Worm (Caenorhabditis elegans) whole organism, L2 larva: ENCODE measurements around the gene cest-32.

Experiments used
- C34F6.9 ChIP-seq: fragments of 150-350 bp; optimal IDR thresholded peaks from 2 replicates; lab custom pipeline; 2014; ENCODE audit warnings: missing biosample characterization, missing genetic modification characterization
- R02D3.7 ChIP-seq: fragments of 150-350 bp; optimal IDR thresholded peaks from 2 replicates; lab custom pipeline; 2014; ENCODE audit warnings: missing biosample characterization, missing genetic modification characterization
- Y55F3AM.14 ChIP-seq: fragments of 200-800 bp; sonication (Bioruptor generic); optimal IDR thresholded peaks from 2 replicates; lab custom pipeline; 2018; ENCODE audit warnings: mild to moderate bottlenecking, missing genetic modification characterization, missing compliant biosample characterization
- ZK546.5 ChIP-seq: sonication (generic microtip); optimal IDR thresholded peaks from 2 replicates; lab custom pipeline; 2017; ENCODE audit warnings: missing biosample characterization, missing genetic modification characterization
- alr-1 ChIP-seq: fragments of 150-350 bp; optimal IDR thresholded peaks from 2 replicates; lab custom pipeline; 2014; ENCODE audit warnings: missing biosample characterization, missing genetic modification characterization
- aly-2 ChIP-seq: fragments of 150-350 bp; optimal IDR thresholded peaks from 2 replicates; lab custom pipeline; 2014; ENCODE audit warnings: missing biosample characterization, missing genetic modification characterization
- ama-1 ChIP-seq: fragments of 150-350 bp; optimal IDR thresholded peaks from 2 replicates; lab custom pipeline; 2018; ENCODE audit warnings: inconsistent platforms
- blmp-1 ChIP-seq: sonication (generic microtip); optimal IDR thresholded peaks from 2 replicates; lab custom pipeline; 2017; ENCODE audit warnings: missing genetic modification characterization, mild to moderate bottlenecking, missing compliant biosample characterization, antibody characterized with exemption, moderate library complexity; ENCODE audit not compliant: insufficient read depth
- ceh-16 ChIP-seq: fragments of 150-350 bp; optimal IDR thresholded peaks from 2 replicates; lab custom pipeline; 2014; ENCODE audit warnings: missing biosample characterization, missing genetic modification characterization
- crh-2 ChIP-seq: sonication (generic microtip); optimal IDR thresholded peaks from 2 replicates; lab custom pipeline; 2017; ENCODE audit warnings: missing biosample characterization, missing genetic modification characterization
- dmd-4 ChIP-seq: sonication (generic microtip); optimal IDR thresholded peaks from 2 replicates; lab custom pipeline; 2017; ENCODE audit warnings: missing biosample characterization, missing genetic modification characterization
- egl-27 ChIP-seq: sonication (generic microtip); optimal IDR thresholded peaks from 3 replicates; lab custom pipeline; 2017; ENCODE audit warnings: missing biosample characterization, missing genetic modification reagents, missing genetic modification characterization
- elt-1 ChIP-seq: fragments of 150-350 bp; optimal IDR thresholded peaks from 2 replicates; lab custom pipeline; 2014; ENCODE audit warnings: missing biosample characterization, missing genetic modification characterization
- elt-3 ChIP-seq: sonication (generic microtip); optimal IDR thresholded peaks from 2 replicates; lab custom pipeline; 2017; ENCODE audit warnings: missing biosample characterization, missing genetic modification characterization
- fos-1 ChIP-seq: fragments of 150-350 bp; optimal IDR thresholded peaks from 2 replicates; lab custom pipeline; 2014; ENCODE audit warnings: missing biosample characterization, missing genetic modification characterization
- gmeb-1 ChIP-seq: fragments of 150-350 bp; optimal IDR thresholded peaks from 2 replicates; lab custom pipeline; 2014; ENCODE audit warnings: missing biosample characterization, missing genetic modification characterization
- lin-11 ChIP-seq: fragments of 150-350 bp; sonication (generic microtip); optimal IDR thresholded peaks from 2 replicates; lab custom pipeline; 2014; ENCODE audit warnings: missing biosample characterization, missing genetic modification characterization, inconsistent platforms, mixed read lengths
- lin-13 ChIP-seq: fragments of 150-350 bp; optimal IDR thresholded peaks from 2 replicates; lab custom pipeline; 2014; ENCODE audit warnings: missing biosample characterization, missing genetic modification reagents, missing genetic modification characterization
- lin-39 ChIP-seq: fragments of 150-350 bp; optimal IDR thresholded peaks from 2 replicates; lab custom pipeline; 2014; ENCODE audit warnings: missing biosample characterization, missing genetic modification reagents, missing genetic modification characterization
- lsy-2 ChIP-seq, 2 experiments: fragments of 150-350 bp in 1 of 2; sonication (generic microtip) in 1 of 2; optimal IDR thresholded peaks; 2 replicates each; lab custom pipeline; 2014 to 2017; ENCODE audit warnings: missing biosample characterization in 2 of 2, missing genetic modification characterization in 2 of 2
- mab-5 ChIP-seq: fragments of 150-350 bp; optimal IDR thresholded peaks from 2 replicates; lab custom pipeline; 2014; ENCODE audit warnings: missing biosample characterization, missing genetic modification characterization
- mbf-1 ChIP-seq: sonication (generic microtip); optimal IDR thresholded peaks from 2 replicates; lab custom pipeline; 2017; ENCODE audit warnings: missing biosample characterization, missing genetic modification characterization
- mdl-1 ChIP-seq, 2 experiments: fragments of 150-350 bp in 1 of 2; sonication (generic microtip) in 1 of 2; optimal IDR thresholded peaks; 2 replicates each; lab custom pipeline; 2017; ENCODE audit warnings: missing biosample characterization in 2 of 2, missing genetic modification characterization in 2 of 2
- nhr-10 ChIP-seq: sonication (generic microtip); optimal IDR thresholded peaks from 2 replicates; lab custom pipeline; 2017; ENCODE audit warnings: missing biosample characterization, missing genetic modification characterization
- nhr-11 ChIP-seq: fragments of 150-350 bp; optimal IDR thresholded peaks from 2 replicates; lab custom pipeline; 2014; ENCODE audit warnings: missing biosample characterization, missing genetic modification characterization
- nhr-12 ChIP-seq: fragments of 150-350 bp; optimal IDR thresholded peaks from 2 replicates; lab custom pipeline; 2014; ENCODE audit warnings: missing biosample characterization, missing genetic modification characterization
- nhr-129 ChIP-seq: fragments of 150-350 bp; optimal IDR thresholded peaks from 2 replicates; lab custom pipeline; 2014; ENCODE audit warnings: missing biosample characterization, missing genetic modification characterization
- nhr-23 ChIP-seq: fragments of 150-350 bp; optimal IDR thresholded peaks from 2 replicates; lab custom pipeline; 2014; ENCODE audit warnings: missing biosample characterization, missing genetic modification reagents, missing genetic modification characterization
- nhr-237 ChIP-seq: fragments of 150-350 bp; optimal IDR thresholded peaks from 2 replicates; lab custom pipeline; 2014; ENCODE audit warnings: missing biosample characterization, missing genetic modification characterization
- nhr-25 ChIP-seq: fragments of 150-350 bp; sonication (generic microtip); optimal IDR thresholded peaks from 3 replicates; lab custom pipeline; 2014; ENCODE audit warnings: missing biosample characterization, missing genetic modification characterization
- nhr-6 ChIP-seq: fragments of 150-350 bp; optimal IDR thresholded peaks from 2 replicates; lab custom pipeline; 2014; ENCODE audit warnings: missing biosample characterization, missing genetic modification characterization
- nhr-77 ChIP-seq: fragments of 150-350 bp; optimal IDR thresholded peaks from 2 replicates; lab custom pipeline; 2014; ENCODE audit warnings: missing biosample characterization, missing genetic modification characterization
- peb-1 ChIP-seq: fragments of 150-350 bp; optimal IDR thresholded peaks from 2 replicates; lab custom pipeline; 2014; ENCODE audit warnings: missing biosample characterization, missing genetic modification characterization
- sem-4 ChIP-seq: fragments of 150-350 bp; optimal IDR thresholded peaks from 2 replicates; lab custom pipeline; 2014; ENCODE audit warnings: missing biosample characterization, missing genetic modification reagents, missing genetic modification characterization
- skn-1 ChIP-seq: sonication (generic microtip); optimal IDR thresholded peaks from 2 replicates; lab custom pipeline; 2017; ENCODE audit warnings: missing biosample characterization, missing genetic modification characterization
- sma-9 ChIP-seq, 2 experiments: fragments of 150-350 bp in 1 of 2; sonication (generic microtip) in 1 of 2; optimal IDR thresholded peaks; 2 replicates each; lab custom pipeline; 2014 to 2016; ENCODE audit warnings: missing genetic modification characterization in 2 of 2, mild to moderate bottlenecking in 1 of 2, missing biosample characterization in 1 of 2, missing compliant biosample characterization in 1 of 2, missing genetic modification reagents in 1 of 2, moderate library complexity in 1 of 2
- snpc-4 ChIP-seq: fragments of 150-350 bp; optimal IDR thresholded peaks from 2 replicates; lab custom pipeline; 2014; ENCODE audit warnings: missing biosample characterization, missing genetic modification characterization
- unc-39 ChIP-seq: fragments of 150-350 bp; optimal IDR thresholded peaks from 2 replicates; lab custom pipeline; 2014; ENCODE audit warnings: missing biosample characterization, missing genetic modification characterization
- unc-55 ChIP-seq: fragments of 150-350 bp; sonication (generic microtip); optimal IDR thresholded peaks from 3 replicates; lab custom pipeline; 2014; ENCODE audit warnings: missing biosample characterization, missing genetic modification reagents, missing genetic modification characterization
- unc-62 ChIP-seq: fragments of 150-350 bp; optimal IDR thresholded peaks from 2 replicates; lab custom pipeline; 2014; ENCODE audit warnings: missing biosample characterization, missing genetic modification reagents, missing genetic modification characterization
- zag-1 ChIP-seq: fragments of 150-350 bp; optimal IDR thresholded peaks from 2 replicates; lab custom pipeline; 2014; ENCODE audit warnings: missing biosample characterization, missing genetic modification characterization
- ztf-1 ChIP-seq: fragments of 200-800 bp; sonication (Bioruptor generic); conservative IDR thresholded peaks from 2 replicates; pipeline ENCODE4 v1.3.6; 2022; ENCODE audit warnings: missing genetic modification characterization, missing compliant biosample characterization
- ztf-11 ChIP-seq: sonication (generic microtip); optimal IDR thresholded peaks from 2 replicates; lab custom pipeline; 2017; ENCODE audit warnings: missing biosample characterization, missing genetic modification characterization
- ztf-4 ChIP-seq: fragments of 150-350 bp; optimal IDR thresholded peaks from 2 replicates; lab custom pipeline; 2014; ENCODE audit warnings: missing biosample characterization, missing genetic modification characterization

Gene cest-32

ce11 chrV:5225660-5226059 lies 8.0 kb downstream of the cest-32 start:
- TF ChIP-seq ztf-4 (tag; lab: Kevin White, UChicago) = no peak
- TF ChIP-seq nhr-6 (tag; lab: Kevin White, UChicago) = no peak
- no peak for TF ChIP-seq fos-1
- no peak for TF ChIP-seq mdl-1 (tag; optimal IDR thresholded peaks at IDR 0.05; lab: Kevin White, UChicago)
- no peak for TF ChIP-seq ztf-11
- TF ChIP-seq nhr-25 = no peak
- TF ChIP-seq nhr-23 (tag; lab: Kevin White, UChicago) = no peak
- TF ChIP-seq snpc-4 (tag; lab: Kevin White, UChicago) = no peak
- TF ChIP-seq, all 48 proteins: peak for 0

ce11 chrV:5223044-5223443 lies 10.6 kb downstream of the cest-32 start, which contains the start of gene Y49G5B.1:
Y49G5B.1 (plus strand) TSS chrV:5223367.
- TF ChIP-seq ztf-4 (tag; lab: Kevin White, UChicago) (no peak), fos-1 (peak; percentile 56), ZK546.5 (tag; lab: Kevin White, UChicago) (no peak), R02D3.7 (no peak), nhr-6 (tag; lab: Kevin White, UChicago) (no peak), ama-1 (lab: Kevin White, UChicago) (no peak), ceh-16 (tag; lab: Kevin White, UChicago) (no peak), Y55F3AM.14 (GFP tag; lab: Kevin White, UChicago) (no peak)

- TF ChIP-seq crh-2 (tag; lab: Kevin White, UChicago) (no peak), lin-13 (GFP tag; lab: Kevin White, UChicago) (no peak), nhr-237 (tag; lab: Kevin White, UChicago) (no peak), nhr-25 (no peak), peb-1 (tag; lab: Kevin White, UChicago) (no peak), ztf-4 (tag; lab: Kevin White, UChicago) (no peak), ceh-16 (tag; lab: Kevin White, UChicago) (no peak), ztf-1 (no peak), snpc-4 (tag; lab: Kevin White, UChicago) (no peak)
Observed at ce11 chrV:5213674-5214073, 20.0 kb downstream of the cest-32 start.

- TF ChIP-seq elt-3 (tag; lab: Kevin White, UChicago) = no peak
- TF ChIP-seq aly-2 (tag; lab: Kevin White, UChicago) = no peak
- TF ChIP-seq R02D3.7 = no peak
- TF ChIP-seq nhr-10 = no peak
- TF ChIP-seq ZK546.5 (tag; lab: Kevin White, UChicago) = no peak
- peak; percentile 99 for TF ChIP-seq gmeb-1 (tag; lab: Kevin White, UChicago)
- no peak for TF ChIP-seq ztf-11
- TF ChIP-seq skn-1 = no peak
- TF ChIP-seq fos-1 = peak; percentile 17
- TF ChIP-seq ztf-1 = no peak
- no peak for TF ChIP-seq nhr-77 (tag; lab: Kevin White, UChicago)
- no peak for TF ChIP-seq mab-5
- no peak for TF ChIP-seq elt-1 (tag; lab: Kevin White, UChicago)
- no peak for TF ChIP-seq dmd-4 (tag; lab: Kevin White, UChicago)
- TF ChIP-seq nhr-25 = peak; percentile 36
- TF ChIP-seq snpc-4 (tag; lab: Kevin White, UChicago) = no peak
- TF ChIP-seq egl-27 (tag; lab: Kevin White, UChicago) = peak; percentile 13
- peak; percentile 22 for TF ChIP-seq nhr-129 (tag; lab: Kevin White, UChicago)
- TF ChIP-seq lin-11 = no peak
- no peak for TF ChIP-seq ztf-4 (tag; lab: Kevin White, UChicago)
- TF ChIP-seq lsy-2 (tag; optimal IDR thresholded peaks at IDR 0.05; lab: Kevin White, UChicago) = peak; percentile 33 to 82
- no peak for TF ChIP-seq ceh-16 (tag; lab: Kevin White, UChicago)
- TF ChIP-seq nhr-11 (tag; lab: Kevin White, UChicago) = no peak
- TF ChIP-seq unc-62 = no peak
- no peak for TF ChIP-seq mdl-1 (tag; optimal IDR thresholded peaks at IDR 0.05; lab: Kevin White, UChicago)
- no peak for TF ChIP-seq alr-1 (tag; lab: Kevin White, UChicago)
- TF ChIP-seq blmp-1 (tag; lab: Kevin White, UChicago) = no peak
- no peak for TF ChIP-seq nhr-237 (tag; lab: Kevin White, UChicago)
- no peak for TF ChIP-seq mbf-1 (tag; lab: Kevin White, UChicago)
- peak; percentile 55 for TF ChIP-seq crh-2 (tag; lab: Kevin White, UChicago)
- no peak for TF ChIP-seq sma-9 (GFP tag; optimal IDR thresholded peaks at IDR 0.05; lab: Kevin White, UChicago)
- no peak for TF ChIP-seq sma-9 (tag; optimal IDR thresholded peaks at IDR 0.05; lab: Kevin White, UChicago)
- no peak for TF ChIP-seq peb-1 (tag; lab: Kevin White, UChicago)
- TF ChIP-seq nhr-12 (tag; lab: Kevin White, UChicago) = no peak
- TF ChIP-seq nhr-23 (tag; lab: Kevin White, UChicago) = no peak
- TF ChIP-seq lin-13 (GFP tag; lab: Kevin White, UChicago) = peak; percentile 6
- no peak for TF ChIP-seq Y55F3AM.14 (GFP tag; lab: Kevin White, UChicago)
- TF ChIP-seq nhr-6 (tag; lab: Kevin White, UChicago) = no peak
- no peak for TF ChIP-seq unc-39 (tag; lab: Kevin White, UChicago)
- TF ChIP-seq ama-1 (lab: Kevin White, UChicago) = no peak
- peak; percentile 79 for TF ChIP-seq C34F6.9 (tag; lab: Kevin White, UChicago)
- peak; percentile 89 for TF ChIP-seq unc-55 (GFP tag; lab: Kevin White, UChicago)
- TF ChIP-seq lin-39 = no peak
- TF ChIP-seq zag-1 = no peak
- TF ChIP-seq sem-4 (tag; lab: Kevin White, UChicago) = no peak
Observed at ce11 chrV:5204127-5204526, 29.6 kb downstream of the cest-32 start, which contains the start of gene ttc-37. ttc-37 (plus strand) TSS chrV:5204475.
